1 fruit fly cellular context compared by ENCODE assay signal in genomic region chr2L:16545772-16546171, dm6.
TF ChIP-seq lines count a peak whose summit lies in the region.

No protein-coding gene starts in this region.

TF ChIP-seq in whole organism, embryonic, 481 proteins besides CTCF, POLR2A, EP300 and RAD21 (continued from another document and continues in another):
- no peak for TF ChIP-seq sima (GFP tag; optimal IDR thresholded peaks at IDR 0.05; lab: Kevin White, UChicago)
- no peak for TF ChIP-seq tx (GFP tag; optimal IDR thresholded peaks at IDR 0.05; lab: Kevin White, UChicago)
- TF ChIP-seq bsh (GFP tag; optimal IDR thresholded peaks at IDR 0.05; lab: Kevin White, UChicago): peak; percentile 67 to 82
- peak; percentile 55 for TF ChIP-seq lbe (GFP tag; optimal IDR thresholded peaks at IDR 0.05; lab: Kevin White, UChicago)
- peak; percentile 35 for TF ChIP-seq gcm (GFP tag; optimal IDR thresholded peaks at IDR 0.05; lab: Kevin White, UChicago)
- TF ChIP-seq CG7839 (tag; optimal IDR thresholded peaks at IDR 0.05; lab: Kevin White, UChicago): peak; percentile 80
- peak; percentile 26 for TF ChIP-seq CG4707 (GFP tag; optimal IDR thresholded peaks at IDR 0.05; lab: Kevin White, UChicago)
- TF ChIP-seq vnd (GFP tag; IDR thresholded peaks at IDR 0.05; lab: Robert Waterston, UW; ENCODE audit: partially characterized antibody): no peak
- peak; percentile 25; the same call in 1 of the 3 replicates for TF ChIP-seq tgo (GFP tag; IDR thresholded peaks at IDR 0.05; lab: Robert Waterston, UW)
- TF ChIP-seq CG7963 (GFP tag; IDR thresholded peaks at IDR 0.05; lab: Robert Waterston, UW; ENCODE audit: partially characterized antibody): no peak
- TF ChIP-seq CG1024 (GFP tag; IDR thresholded peaks at IDR 0.05; lab: Robert Waterston, UW): no peak
- no peak for TF ChIP-seq usp (GFP tag; optimal IDR thresholded peaks at IDR 0.05; lab: Kevin White, UChicago)
- TF ChIP-seq fru (optimal IDR thresholded peaks at IDR 0.05; lab: Kevin White, UChicago): no peak
- no peak for TF ChIP-seq insv (GFP tag; optimal IDR thresholded peaks at IDR 0.05; lab: Kevin White, UChicago)
- TF ChIP-seq Bteb2 (GFP tag; optimal IDR thresholded peaks at IDR 0.05; lab: Kevin White, UChicago): no peak
- no peak for TF ChIP-seq Six4 (GFP tag; optimal IDR thresholded peaks at IDR 0.05; lab: Kevin White, UChicago)
- peak; percentile 57 for TF ChIP-seq Deaf1 (tag; optimal IDR thresholded peaks at IDR 0.05; lab: Kevin White, UChicago)
- TF ChIP-seq hkb (optimal IDR thresholded peaks at IDR 0.05; lab: Kevin White, UChicago): no peak
- peak; percentile 73 for TF ChIP-seq hkb (GFP tag; IDR thresholded peaks at IDR 0.05; lab: Robert Waterston, UW)
- no peak for TF ChIP-seq Doc3 (GFP tag; IDR thresholded peaks at IDR 0.05; lab: Robert Waterston, UW; ENCODE audit: partially characterized antibody)
- TF ChIP-seq Nf-YA (GFP tag; IDR thresholded peaks at IDR 0.05; lab: Robert Waterston, UW): peak; percentile 63
- TF ChIP-seq CG14860 (GFP tag; IDR thresholded peaks at IDR 0.05; lab: Robert Waterston, UW; ENCODE audit: partially characterized antibody): no peak
- no peak for TF ChIP-seq pnt (GFP tag; optimal IDR thresholded peaks at IDR 0.05; lab: Kevin White, UChicago)
- TF ChIP-seq cato (GFP tag; optimal IDR thresholded peaks at IDR 0.05; lab: Kevin White, UChicago; ENCODE audit: borderline replicate concordance): no peak
- TF ChIP-seq CG1233 (GFP tag; optimal IDR thresholded peaks at IDR 0.05; lab: Kevin White, UChicago): peak; percentile 47
- no peak for TF ChIP-seq da (GFP tag; optimal IDR thresholded peaks at IDR 0.05; lab: Kevin White, UChicago)
- peak; percentile 68 for TF ChIP-seq dysf (GFP tag; IDR thresholded peaks at IDR 0.05; lab: Robert Waterston, UW)
- TF ChIP-seq lab (GFP tag; optimal IDR thresholded peaks at IDR 0.05; lab: Kevin White, UChicago): peak; percentile 89
- peak; percentile 83 for TF ChIP-seq z (GFP tag; IDR thresholded peaks at IDR 0.05; lab: Robert Waterston, UW)
- peak; percentile 79 for TF ChIP-seq CG10147 (GFP tag; optimal IDR thresholded peaks at IDR 0.05; lab: Kevin White, UChicago)
- peak; percentile 53 for TF ChIP-seq D19A (tag; optimal IDR thresholded peaks at IDR 0.05; lab: Kevin White, UChicago)
- no peak for TF ChIP-seq CG14667 (GFP tag; IDR thresholded peaks at IDR 0.05; lab: Robert Waterston, UW)
- TF ChIP-seq CG6272 (GFP tag; IDR thresholded peaks at IDR 0.05; lab: Robert Waterston, UW): 0 out of 2 replicates have a peak, but pooled peaks have one; percentile 39
- TF ChIP-seq CG2199 (GFP tag; IDR thresholded peaks at IDR 0.05; lab: Robert Waterston, UW): no peak
- peak; percentile 12 for TF ChIP-seq CG5245 (GFP tag; optimal IDR thresholded peaks at IDR 0.05; lab: Kevin White, UChicago)
- TF ChIP-seq ftz-f1 (GFP tag; optimal IDR thresholded peaks at IDR 0.05; lab: Kevin White, UChicago): no peak
- TF ChIP-seq Dp (GFP tag; optimal IDR thresholded peaks at IDR 0.05; lab: Kevin White, UChicago): no peak
- TF ChIP-seq bab2 (GFP tag; optimal IDR thresholded peaks at IDR 0.05; lab: Kevin White, UChicago): no peak
- 0 out of 2 replicates have a peak, but pooled peaks have one; percentile 45 for TF ChIP-seq CG7372 (GFP tag; IDR thresholded peaks at IDR 0.05; lab: Robert Waterston, UW)
- no peak for TF ChIP-seq CG15479 (GFP tag; optimal IDR thresholded peaks at IDR 0.05; lab: Kevin White, UChicago)
- peak; percentile 11 for TF ChIP-seq btn (GFP tag; optimal IDR thresholded peaks at IDR 0.05; lab: Kevin White, UChicago)
- no peak for TF ChIP-seq CG10462 (GFP tag; optimal IDR thresholded peaks at IDR 0.05; lab: Kevin White, UChicago)
- no peak for TF ChIP-seq CG7745 (tag; optimal IDR thresholded peaks at IDR 0.05; lab: Kevin White, UChicago)
- TF ChIP-seq so (GFP tag; IDR thresholded peaks at IDR 0.05; lab: Robert Waterston, UW): 0 out of 3 replicates have a peak, but pooled peaks have one; percentile 30
- TF ChIP-seq HLHmδ (GFP tag; optimal IDR thresholded peaks at IDR 0.05; lab: Kevin White, UChicago): no peak
- TF ChIP-seq kay (GFP tag; optimal IDR thresholded peaks at IDR 0.05; lab: Kevin White, UChicago): no peak
- TF ChIP-seq Nf-YC (tag; optimal IDR thresholded peaks at IDR 0.05; lab: Kevin White, UChicago): peak; percentile 34
- peak; percentile 31 for TF ChIP-seq fd3F (GFP tag; optimal IDR thresholded peaks at IDR 0.05; lab: Kevin White, UChicago)
- no peak for TF ChIP-seq CG6654 (GFP tag; optimal IDR thresholded peaks at IDR 0.05; lab: Kevin White, UChicago)
- TF ChIP-seq CG32767 (GFP tag; IDR thresholded peaks at IDR 0.05; lab: Robert Waterston, UW): peak; percentile 54; the same call in 1 of the 2 replicates
- TF ChIP-seq Mad (GFP tag; optimal IDR thresholded peaks at IDR 0.05; lab: Kevin White, UChicago): peak; percentile 31
- peak; percentile 65 for TF ChIP-seq CG1603 (tag; optimal IDR thresholded peaks at IDR 0.05; lab: Kevin White, UChicago)
- TF ChIP-seq grau (tag; optimal IDR thresholded peaks at IDR 0.05; lab: Kevin White, UChicago): peak; percentile 73
- no peak for TF ChIP-seq chm (GFP tag; IDR thresholded peaks at IDR 0.05; lab: Robert Waterston, UW)
- no peak for TF ChIP-seq bbx (GFP tag; IDR thresholded peaks at IDR 0.05; lab: Robert Waterston, UW; ENCODE audit: partially characterized antibody)
- peak; percentile 53 for TF ChIP-seq nau (GFP tag; optimal IDR thresholded peaks at IDR 0.05; lab: Kevin White, UChicago)
- no peak for TF ChIP-seq twi (tag; optimal IDR thresholded peaks at IDR 0.05; lab: Kevin White, UChicago)
- peak; percentile 13 for TF ChIP-seq CG10654 (GFP tag; optimal IDR thresholded peaks at IDR 0.05; lab: Kevin White, UChicago)
- no peak for TF ChIP-seq Hr3 (GFP tag; optimal IDR thresholded peaks at IDR 0.05; lab: Kevin White, UChicago)
- TF ChIP-seq stwl (tag; optimal IDR thresholded peaks at IDR 0.05; lab: Kevin White, UChicago): no peak
- no peak for TF ChIP-seq Hr78 (GFP tag; optimal IDR thresholded peaks at IDR 0.05; lab: Kevin White, UChicago)
- no peak for TF ChIP-seq zf30C (GFP tag; optimal IDR thresholded peaks at IDR 0.05; lab: Kevin White, UChicago)
- TF ChIP-seq H2.0 (GFP tag; IDR thresholded peaks at IDR 0.05; lab: Robert Waterston, UW): peak; percentile 14; the same call in 1 of the 2 replicates
- no peak for TF ChIP-seq pfk (GFP tag; optimal IDR thresholded peaks at IDR 0.05; lab: Kevin White, UChicago)
- peak; percentile 16 for TF ChIP-seq CG11398 (GFP tag; optimal IDR thresholded peaks at IDR 0.05; lab: Kevin White, UChicago)
- TF ChIP-seq Jarid2 (GFP tag; optimal IDR thresholded peaks at IDR 0.05; lab: Kevin White, UChicago): peak; percentile 39
- TF ChIP-seq cad (GFP tag; optimal IDR thresholded peaks at IDR 0.05; lab: Kevin White, UChicago): no peak
- no peak for TF ChIP-seq CG10959 (GFP tag; IDR thresholded peaks at IDR 0.05; lab: Robert Waterston, UW)
- no peak for TF ChIP-seq CG2202 (tag; optimal IDR thresholded peaks at IDR 0.05; lab: Kevin White, UChicago)
- TF ChIP-seq CG14050 (GFP tag; IDR thresholded peaks at IDR 0.05; lab: Robert Waterston, UW): no peak
- TF ChIP-seq mld (GFP tag; IDR thresholded peaks at IDR 0.05; lab: Robert Waterston, UW; ENCODE audit: partially characterized antibody): no peak
- no peak for TF ChIP-seq NC2β (GFP tag; optimal IDR thresholded peaks at IDR 0.05; lab: Kevin White, UChicago)
- no peak for TF ChIP-seq CG8765 (GFP tag; IDR thresholded peaks at IDR 0.05; lab: Robert Waterston, UW)
- TF ChIP-seq kah (GFP tag; optimal IDR thresholded peaks at IDR 0.05; lab: Kevin White, UChicago): peak; percentile 30
- peak; percentile 67 for TF ChIP-seq CG12219 (GFP tag; optimal IDR thresholded peaks at IDR 0.05; lab: Kevin White, UChicago)
- no peak for TF ChIP-seq CG5953 (GFP tag; IDR thresholded peaks at IDR 0.05; lab: Robert Waterston, UW)
- TF ChIP-seq CG1792 (GFP tag; optimal IDR thresholded peaks at IDR 0.05; lab: Kevin White, UChicago): no peak
- no peak for TF ChIP-seq CG4730 (GFP tag; IDR thresholded peaks at IDR 0.05; lab: Robert Waterston, UW)
- peak; percentile 67 for TF ChIP-seq CG9727 (GFP tag; optimal IDR thresholded peaks at IDR 0.05; lab: Kevin White, UChicago)
- TF ChIP-seq CG4854 (GFP tag; optimal IDR thresholded peaks at IDR 0.05; lab: Kevin White, UChicago): peak; percentile 58
- TF ChIP-seq Sin3A (optimal IDR thresholded peaks at IDR 0.05; lab: Kevin White, UChicago): no peak
- TF ChIP-seq gcm2 (GFP tag; optimal IDR thresholded peaks at IDR 0.05; lab: Kevin White, UChicago): no peak
- TF ChIP-seq Atf3 (GFP tag; optimal IDR thresholded peaks at IDR 0.05; lab: Kevin White, UChicago): no peak
- TF ChIP-seq Chrac-16 (GFP tag; optimal IDR thresholded peaks at IDR 0.05; lab: Kevin White, UChicago): peak; percentile 20
- TF ChIP-seq CG14710 (tag; optimal IDR thresholded peaks at IDR 0.05; lab: Kevin White, UChicago): peak; percentile 21
- TF ChIP-seq lmd (GFP tag; IDR thresholded peaks at IDR 0.05; lab: Robert Waterston, UW): peak; percentile 27; the same call in 1 of the 2 replicates
- no peak for TF ChIP-seq jigr1 (GFP tag; IDR thresholded peaks at IDR 0.05; lab: Robert Waterston, UW)
- TF ChIP-seq CG17612 (GFP tag; IDR thresholded peaks at IDR 0.05; lab: Robert Waterston, UW): no peak
- TF ChIP-seq Blimp-1 (GFP tag; optimal IDR thresholded peaks at IDR 0.05; lab: Kevin White, UChicago): peak; percentile 61
- no peak for TF ChIP-seq H15 (GFP tag; IDR thresholded peaks at IDR 0.05; lab: Robert Waterston, UW)
- TF ChIP-seq sisA (GFP tag; IDR thresholded peaks at IDR 0.05; lab: Robert Waterston, UW): no peak
- peak; percentile 77 for TF ChIP-seq CG8924 (tag; optimal IDR thresholded peaks at IDR 0.05; lab: Kevin White, UChicago)
- no peak for TF ChIP-seq CG30431 (GFP tag; optimal IDR thresholded peaks at IDR 0.05; lab: Kevin White, UChicago)
- TF ChIP-seq Gug (GFP tag; IDR thresholded peaks at IDR 0.05; lab: Robert Waterston, UW): no peak
- TF ChIP-seq Antp (GFP tag; optimal IDR thresholded peaks at IDR 0.05; lab: Kevin White, UChicago): no peak
- peak; percentile 12 for TF ChIP-seq vfl (GFP tag; optimal IDR thresholded peaks at IDR 0.05; lab: Kevin White, UChicago)
- no peak for TF ChIP-seq MTF-1 (GFP tag; optimal IDR thresholded peaks at IDR 0.05; lab: Kevin White, UChicago; ENCODE audit: borderline replicate concordance)
- TF ChIP-seq hb (GFP tag; IDR thresholded peaks at IDR 0.05; lab: Robert Waterston, UW; ENCODE audit: partially characterized antibody): no peak
- peak; percentile 42 for TF ChIP-seq Ssrp (tag; optimal IDR thresholded peaks at IDR 0.05; lab: Kevin White, UChicago)
- TF ChIP-seq CG17359 (tag; optimal IDR thresholded peaks at IDR 0.05; lab: Kevin White, UChicago): peak; percentile 72
- no peak for TF ChIP-seq dmrt11E (tag; optimal IDR thresholded peaks at IDR 0.05; lab: Kevin White, UChicago)
- TF ChIP-seq Elba2 (GFP tag; optimal IDR thresholded peaks at IDR 0.05; lab: Kevin White, UChicago): no peak
- peak; percentile 25; the same call in 1 of the 3 replicates for TF ChIP-seq croc (GFP tag; conservative IDR thresholded peaks at IDR 0.05; lab: Robert Waterston, UW)
- TF ChIP-seq Hsf (GFP tag; optimal IDR thresholded peaks at IDR 0.05; lab: Kevin White, UChicago): peak; percentile 61
- no peak for TF ChIP-seq CG17186 (GFP tag; optimal IDR thresholded peaks at IDR 0.05; lab: Kevin White, UChicago)
- peak; percentile 55 for TF ChIP-seq B-H2 (GFP tag; optimal IDR thresholded peaks at IDR 0.05; lab: Kevin White, UChicago)
- peak; percentile 78 for TF ChIP-seq Sox102F (GFP tag; optimal IDR thresholded peaks at IDR 0.05; lab: Kevin White, UChicago)
- TF ChIP-seq NK7.1 (GFP tag; optimal IDR thresholded peaks at IDR 0.05; lab: Kevin White, UChicago): peak; percentile 37
- no peak for TF ChIP-seq CG15073 (GFP tag; optimal IDR thresholded peaks at IDR 0.05; lab: Kevin White, UChicago)
- TF ChIP-seq Poxn (GFP tag; IDR thresholded peaks at IDR 0.05; lab: Robert Waterston, UW): no peak
- peak; percentile 41 for TF ChIP-seq CG15601 (tag; optimal IDR thresholded peaks at IDR 0.05; lab: Kevin White, UChicago)
- no peak for TF ChIP-seq zfh1 (GFP tag; IDR thresholded peaks at IDR 0.05; lab: Robert Waterston, UW)
- TF ChIP-seq tio (GFP tag; optimal IDR thresholded peaks at IDR 0.05; lab: Kevin White, UChicago): peak; percentile 34
- peak; percentile 93 for TF ChIP-seq CG18599 (GFP tag; optimal IDR thresholded peaks at IDR 0.05; lab: Kevin White, UChicago)
- TF ChIP-seq CG18011 (GFP tag; optimal IDR thresholded peaks at IDR 0.05; lab: Kevin White, UChicago): peak; percentile 25
- TF ChIP-seq CG12744 (GFP tag; optimal IDR thresholded peaks at IDR 0.05; lab: Kevin White, UChicago): peak; percentile 12
- TF ChIP-seq prd (optimal IDR thresholded peaks at IDR 0.05; lab: Kevin White, UChicago): no peak
- TF ChIP-seq prd (GFP tag; IDR thresholded peaks at IDR 0.05; lab: Robert Waterston, UW): peak; percentile 31; the same call in 2 of the 3 replicates
- TF ChIP-seq eve (GFP tag; optimal IDR thresholded peaks at IDR 0.05; lab: Kevin White, UChicago): peak in 1 of 2 experiments; percentile 82
- peak; percentile 3 for TF ChIP-seq CG6765 (GFP tag; optimal IDR thresholded peaks at IDR 0.05; lab: Kevin White, UChicago)
- TF ChIP-seq schlank (tag; optimal IDR thresholded peaks at IDR 0.05; lab: Kevin White, UChicago): peak; percentile 43
- peak; percentile 75 for TF ChIP-seq CG3281 (GFP tag; optimal IDR thresholded peaks at IDR 0.05; lab: Kevin White, UChicago)
- TF ChIP-seq abd-A (tag; optimal IDR thresholded peaks at IDR 0.05; lab: Kevin White, UChicago): peak; percentile 65
- TF ChIP-seq CG7987 (GFP tag; optimal IDR thresholded peaks at IDR 0.05; lab: Kevin White, UChicago): peak; percentile 13
- no peak for TF ChIP-seq fd102C (GFP tag; optimal IDR thresholded peaks at IDR 0.05; lab: Kevin White, UChicago)
- peak; percentile 69 for TF ChIP-seq CG6683 (GFP tag; optimal IDR thresholded peaks at IDR 0.05; lab: Kevin White, UChicago)
- no peak for TF ChIP-seq Dfd (GFP tag; optimal IDR thresholded peaks at IDR 0.05; lab: Kevin White, UChicago)
- peak; percentile 80 for TF ChIP-seq vvl (GFP tag; IDR thresholded peaks at IDR 0.05; lab: Robert Waterston, UW)
- no peak for TF ChIP-seq Rx (GFP tag; IDR thresholded peaks at IDR 0.05; lab: Robert Waterston, UW)
- no peak for TF ChIP-seq Neu2 (GFP tag; optimal IDR thresholded peaks at IDR 0.05; lab: Kevin White, UChicago; ENCODE audit: borderline replicate concordance)
- peak; percentile 71; the same call in 2 of the 3 replicates for TF ChIP-seq Dbx (GFP tag; IDR thresholded peaks at IDR 0.05; lab: Robert Waterston, UW)
- TF ChIP-seq CG2120 (GFP tag; optimal IDR thresholded peaks at IDR 0.05; lab: Kevin White, UChicago): peak; percentile 70
- TF ChIP-seq chif (GFP tag; optimal IDR thresholded peaks at IDR 0.05; lab: Kevin White, UChicago): peak in 1 of 2 experiments; percentile 40
